Fruit fly (Drosophila melanogaster) whole organism, embryonic: ENCODE data around the gene CG5921.

Experiments used
- Atf3 ChIP-seq: fragments of 200-800 bp; sonication (Bioruptor generic); optimal IDR thresholded peaks from 3 replicates; lab custom pipeline; 2016; ENCODE audit warnings: missing biosample characterization, missing genetic modification characterization
- CG10147 ChIP-seq: fragments of 200-800 bp; sonication (Bioruptor generic); optimal IDR thresholded peaks from 2 replicates; lab custom pipeline; 2019; ENCODE audit warnings: missing biosample characterization, mild to moderate bottlenecking, missing genetic modification characterization, moderate library complexity
- CG11456 ChIP-seq: fragments of 200-800 bp; sonication (Bioruptor generic); IDR thresholded peaks from 3 replicates; pipeline ENCODE4 v1.3.6; 2022; ENCODE audit warnings: missing biosample characterization, missing genetic modification characterization
- CG11560 ChIP-seq: fragments of 200-800 bp; sonication (Bioruptor generic); IDR thresholded peaks from 3 replicates; pipeline ENCODE4 v1.3.6; 2022; ENCODE audit warnings: missing biosample characterization, missing genetic modification characterization
- CG12219 ChIP-seq: fragments of 200-800 bp; sonication (Bioruptor generic); optimal IDR thresholded peaks from 3 replicates; lab custom pipeline; 2018; ENCODE audit warnings: missing biosample characterization, mild to moderate bottlenecking, missing genetic modification characterization
- CG1233 ChIP-seq: fragments of 200-800 bp; sonication (Bioruptor generic); optimal IDR thresholded peaks from 4 replicates; lab custom pipeline; 2018; ENCODE audit warnings: missing biosample characterization, mild to moderate bottlenecking, missing genetic modification characterization
- CG1603 ChIP-seq: fragments of 200-800 bp; sonication (Bioruptor generic); optimal IDR thresholded peaks from 2 replicates; lab custom pipeline; 2019; ENCODE audit warnings: missing biosample characterization, mild to moderate bottlenecking, missing genetic modification characterization, moderate library complexity
- CG16863 ChIP-seq: fragments of 200-800 bp; sonication (Bioruptor generic); optimal IDR thresholded peaks from 3 replicates; lab custom pipeline; 2016; ENCODE audit warnings: missing biosample characterization, missing genetic modification characterization
- CG2889 ChIP-seq: fragments of 200-800 bp; sonication (Bioruptor generic); IDR thresholded peaks from 3 replicates; pipeline ENCODE4 v1.3.6; 2022; ENCODE audit warnings: missing biosample characterization, missing genetic modification characterization
- CG32532 ChIP-seq: fragments of 200-800 bp; sonication (Bioruptor generic); IDR thresholded peaks from 2 replicates; pipeline ENCODE4 v1.3.6; 2022; ENCODE audit warnings: missing biosample characterization, missing genetic modification characterization
- CG34422 ChIP-seq: fragments of 200-800 bp; sonication (Bioruptor generic); IDR thresholded peaks from 3 replicates; pipeline ENCODE4 v1.3.6; 2022; ENCODE audit warnings: missing biosample characterization, missing genetic modification characterization
- CG3838 ChIP-seq: fragments of 200-800 bp; sonication (Bioruptor generic); optimal IDR thresholded peaks from 3 replicates; lab custom pipeline; 2016; ENCODE audit warnings: missing biosample characterization, missing genetic modification characterization
- CG3995 ChIP-seq: fragments of 200-800 bp; sonication (Bioruptor generic); optimal IDR thresholded peaks from 3 replicates; lab custom pipeline; 2016; ENCODE audit warnings: missing biosample characterization, missing genetic modification characterization
- CG4617 ChIP-seq: fragments of 200-800 bp; sonication (Bioruptor generic); optimal IDR thresholded peaks from 3 replicates; lab custom pipeline; 2016; ENCODE audit warnings: missing biosample characterization, missing genetic modification characterization, borderline replicate concordance
- CG6175 ChIP-seq: fragments of 200-800 bp; sonication (Bioruptor generic); IDR thresholded peaks from 3 replicates; pipeline ENCODE4 v1.3.6; 2022; ENCODE audit warnings: missing biosample characterization, missing genetic modification characterization
- D19A ChIP-seq: fragments of 200-800 bp; optimal IDR thresholded peaks from 3 replicates; lab custom pipeline; 2019; ENCODE audit warnings: missing biosample characterization, mild to moderate bottlenecking, missing genetic modification characterization, moderate library complexity
- Drgx ChIP-seq: fragments of 200-800 bp; sonication (Bioruptor generic); IDR thresholded peaks from 2 replicates; pipeline ENCODE4 v1.3.6; 2022; ENCODE audit warnings: missing biosample characterization, missing genetic modification characterization
- E2f2 ChIP-seq: fragments of 200-800 bp; sonication (Bioruptor generic); IDR thresholded peaks from 2 replicates; pipeline ENCODE4 v1.3.6; 2022; ENCODE audit warnings: missing biosample characterization, missing genetic modification characterization
- Ets65A ChIP-seq: fragments of 200-800 bp; sonication (Bioruptor generic); peaks from one replicate; lab custom pipeline; 2016; ENCODE audit warnings: missing biosample characterization, missing genetic modification characterization
- Side ChIP-seq: fragments of 200-800 bp; sonication (Bioruptor generic); optimal IDR thresholded peaks from 2 replicates; lab custom pipeline; 2016; ENCODE audit warnings: missing biosample characterization, missing genetic modification characterization
- Spps ChIP-seq: fragments of 200-800 bp; sonication (Bioruptor generic); optimal IDR thresholded peaks from 2 replicates; lab custom pipeline; 2018; ENCODE audit warnings: missing biosample characterization, mild to moderate bottlenecking, missing genetic modification characterization
- ac ChIP-seq: fragments of 200-800 bp; sonication (Bioruptor generic); optimal IDR thresholded peaks from 3 replicates; lab custom pipeline; 2017; ENCODE audit warnings: missing biosample characterization, mild to moderate bottlenecking, missing genetic modification characterization
- chn ChIP-seq: fragments of 200-800 bp; sonication (Bioruptor generic); optimal IDR thresholded peaks from 2 replicates; lab custom pipeline; 2016; ENCODE audit warnings: missing biosample characterization, missing genetic modification characterization
- corto ChIP-seq: fragments of 200-800 bp; sonication (Bioruptor generic); optimal IDR thresholded peaks from 2 replicates; lab custom pipeline; 2016; ENCODE audit warnings: missing biosample characterization, mild to moderate bottlenecking, missing genetic modification characterization, moderate library complexity
- crc ChIP-seq: fragments of 200-800 bp; sonication (Bioruptor generic); optimal IDR thresholded peaks from 2 replicates; lab custom pipeline; 2016; ENCODE audit warnings: missing biosample characterization, missing genetic modification characterization
- gem ChIP-seq: fragments of 200-800 bp; sonication (Bioruptor generic); optimal IDR thresholded peaks from 2 replicates; lab custom pipeline; 2019; ENCODE audit warnings: missing biosample characterization, mild to moderate bottlenecking, missing genetic modification characterization, moderate library complexity
- hkb ChIP-seq, 2 experiments: fragments of 200-800 bp in 1 of 2; fragments of >200 bp in 1 of 2; sonication (Bioruptor generic) in 1 of 2; IDR thresholded peaks in 1 of 2; optimal IDR thresholded peaks in 1 of 2; 2 replicates each; pipeline versions ENCODE4 v1.3.6 to Lab custom; 2017 to 2022; ENCODE audit warnings: missing biosample characterization in 1 of 2, missing genetic modification characterization in 1 of 2
- ind ChIP-seq: fragments of 200-800 bp; sonication (Bioruptor generic); optimal IDR thresholded peaks from 3 replicates; lab custom pipeline; 2016; ENCODE audit warnings: missing biosample characterization, missing genetic modification characterization
- lbe ChIP-seq: fragments of 200-800 bp; sonication (Bioruptor generic); optimal IDR thresholded peaks from 2 replicates; lab custom pipeline; 2016; ENCODE audit warnings: missing biosample characterization, mild to moderate bottlenecking, missing genetic modification characterization
- mld ChIP-seq: fragments of 200-800 bp; sonication (Bioruptor generic); IDR thresholded peaks from 3 replicates; pipeline ENCODE4 v1.3.6; 2022; ENCODE audit warnings: missing biosample characterization, missing genetic modification characterization; ENCODE audit not compliant: partially characterized antibody
- nom ChIP-seq: fragments of 200-800 bp; sonication (Bioruptor generic); optimal IDR thresholded peaks from 2 replicates; lab custom pipeline; 2017; ENCODE audit warnings: missing biosample characterization, missing genetic modification characterization, mild to moderate bottlenecking, moderate library complexity, missing genetic modification reagents
- pan ChIP-seq, 4 experiments: fragments of >200 bp in 3 of 4; fragments of 200-800 bp in 1 of 4; sonication (Bioruptor generic) in 1 of 4; optimal IDR thresholded peaks in 3 of 4; IDR thresholded peaks in 1 of 4; 2 replicates each; pipeline versions ENCODE4 v1.3.6 to Lab custom; 2017 to 2022; ENCODE audit warnings: missing biosample characterization in 2 of 4, missing genetic modification characterization in 2 of 4, mixed read lengths in 1 of 4
- rib ChIP-seq: fragments of 200-800 bp; sonication (Bioruptor generic); IDR thresholded peaks from 2 replicates; pipeline ENCODE4 v1.3.6; 2022; ENCODE audit warnings: missing biosample characterization, missing genetic modification characterization
- sens ChIP-seq: fragments of 200-800 bp; sonication (Bioruptor generic); peaks from one replicate; lab custom pipeline; 2016; ENCODE audit warnings: missing biosample characterization, missing genetic modification characterization
- seq ChIP-seq: fragments of 200-800 bp; sonication (Bioruptor generic); IDR thresholded peaks from 2 replicates; pipeline ENCODE4 v1.3.6; 2022; ENCODE audit warnings: missing biosample characterization, missing genetic modification characterization
- slou ChIP-seq: fragments of 200-800 bp; sonication (Bioruptor generic); optimal IDR thresholded peaks from 3 replicates; lab custom pipeline; 2016; ENCODE audit warnings: missing biosample characterization, missing genetic modification characterization
- stc ChIP-seq: fragments of 200-800 bp; sonication (Bioruptor generic); IDR thresholded peaks from 2 replicates; pipeline ENCODE4 v1.3.6; 2022; ENCODE audit warnings: missing biosample characterization, missing genetic modification characterization
- tll ChIP-seq, 2 experiments: fragments of 200-800 bp in 1 of 2; fragments of >200 bp in 1 of 2; sonication (Bioruptor generic) in 1 of 2; optimal IDR thresholded peaks; 2 replicates each; lab custom pipeline; 2017 to 2019; ENCODE audit warnings: missing biosample characterization in 2 of 2, missing genetic modification characterization in 2 of 2, mild to moderate bottlenecking in 1 of 2, moderate library complexity in 1 of 2

Gene CG5921

dm6 chrX:6012976-6013684 lies 37.5 kb upstream of the CG5921 start, which contains the start of gene mab-21 (continued):
- TF ChIP-seq pan (optimal IDR thresholded peaks at IDR 0.05; lab: Kevin White, UChicago) (no peak), pan (GFP tag; optimal IDR thresholded peaks at IDR 0.05 in 1 of 2, IDR thresholded peaks at IDR 0.05 in 1 of 2) (peak in 1 of 2 experiments; percentile 18), CG3838 (GFP tag; lab: Kevin White, UChicago) (no peak), CG11560 (no peak), tll (GFP tag; optimal IDR thresholded peaks at IDR 0.05; lab: Kevin White, UChicago) (no peak), CG2889 (GFP tag; lab: Robert Waterston, UW) (no peak), gem (no peak), slou (GFP tag; lab: Kevin White, UChicago) (no peak), Spps (tag; lab: Kevin White, UChicago) (no peak), crc (GFP tag; lab: Kevin White, UChicago) (no peak), Atf3 (GFP tag; lab: Kevin White, UChicago) (no peak), CG4617 (no peak), E2f2 (GFP tag; lab: Robert Waterston, UW) (no peak), rib (GFP tag; lab: Robert Waterston, UW) (no peak), CG1233 (GFP tag; lab: Kevin White, UChicago) (no peak), mld (no peak), ac (GFP tag; lab: Kevin White, UChicago) (no peak), seq (peak; percentile 50)

DNA sequence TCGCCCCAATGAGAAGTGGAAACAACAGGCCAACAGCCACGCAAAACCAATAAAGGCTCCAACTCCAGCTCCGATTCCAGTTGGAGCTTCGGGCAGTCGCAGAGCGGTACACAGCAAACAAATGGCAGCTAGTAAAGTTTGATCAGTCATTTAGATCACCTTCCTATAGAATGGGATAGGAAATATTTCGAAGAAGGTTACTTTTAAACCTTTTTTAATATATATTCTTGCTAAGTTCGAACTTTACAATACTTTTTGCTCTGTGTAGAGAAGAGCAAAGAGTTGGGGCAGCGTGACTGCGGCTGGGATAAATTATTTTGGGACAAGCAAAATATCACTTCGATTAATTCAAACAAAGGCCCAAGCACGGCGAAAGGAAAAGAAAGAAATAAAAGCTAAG lies 30.4 kb upstream of the CG5921 start:
- TF ChIP-seq Ets65A (GFP tag; lab: Kevin White, UChicago) (no peak), hkb (optimal IDR thresholded peaks at IDR 0.05; lab: Kevin White, UChicago) (no peak), hkb (GFP tag; IDR thresholded peaks at IDR 0.05; lab: Robert Waterston, UW) (no peak), D19A (tag; lab: Kevin White, UChicago) (no peak), ind (GFP tag; lab: Kevin White, UChicago) (no peak), Drgx (GFP tag; lab: Robert Waterston, UW) (0 out of 2 replicates have a peak, but pooled peaks have one; percentile 32), chn (GFP tag; lab: Kevin White, UChicago) (no peak), nom (peak; percentile 45), CG6175 (no peak), CG3995 (no peak), CG11456 (GFP tag; lab: Robert Waterston, UW) (no peak), lbe (GFP tag; lab: Kevin White, UChicago) (peak; percentile 64), Side (GFP tag; lab: Kevin White, UChicago) (no peak), sens (GFP tag; lab: Kevin White, UChicago) (peak; percentile 31), stc (GFP tag; lab: Robert Waterston, UW) (no peak), CG32532 (GFP tag; lab: Robert Waterston, UW) (no peak), CG16863 (GFP tag; lab: Kevin White, UChicago) (no peak), CG12219 (GFP tag; lab: Kevin White, UChicago) (no peak), CG1603 (tag; lab: Kevin White, UChicago) (peak; percentile 18), CG10147 (GFP tag; lab: Kevin White, UChicago) (no peak), CG34422 (GFP tag; lab: Robert Waterston, UW) (no peak), corto (peak; percentile 42)
